Fruit fly (Drosophila melanogaster): ENCODE results near the gene CG14551.

Gene CG14551

dm6 chr3R:26059195-26059594 lies 3.6 kb downstream of the CG14551 start, which contains the start of the genes RpL34a and Trmt61 (continued):
- peak; percentile 86 for TF ChIP-seq CG2202 (tag; optimal IDR thresholded peaks at IDR 0.05)
- TF ChIP-seq klu (GFP tag; IDR thresholded peaks at IDR 0.05), result peak; percentile 41; the same call in 1 of the 2 replicates
- peak; percentile 83 for TF ChIP-seq CG32532 (GFP tag; IDR thresholded peaks at IDR 0.05)
- peak; percentile 92 for TF ChIP-seq nmo (GFP tag; optimal IDR thresholded peaks at IDR 0.05)
- TF ChIP-seq ssp (GFP tag; IDR thresholded peaks at IDR 0.05), result peak; percentile 60
- peak; percentile 79 for TF ChIP-seq trh (GFP tag; optimal IDR thresholded peaks at IDR 0.05)
- TF ChIP-seq CG17359 (tag; optimal IDR thresholded peaks at IDR 0.05), result peak; percentile 84
- 0 out of 3 replicates have a peak, but pooled peaks have one; percentile 31 for TF ChIP-seq CG11093 (GFP tag; IDR thresholded peaks at IDR 0.05)
- peak; percentile 92 for TF ChIP-seq CG10147 (GFP tag; optimal IDR thresholded peaks at IDR 0.05)
- TF ChIP-seq CG32767 (GFP tag; IDR thresholded peaks at IDR 0.05), result peak; percentile 79
- TF ChIP-seq H15 (GFP tag; IDR thresholded peaks at IDR 0.05), result peak; percentile 54; the same call in 1 of the 3 replicates
- TF ChIP-seq row (GFP tag; IDR thresholded peaks at IDR 0.05), result peak; percentile 79
- no peak for TF ChIP-seq Gsc (GFP tag; IDR thresholded peaks at IDR 0.05)
- peak; percentile 72 for TF ChIP-seq chn (GFP tag; optimal IDR thresholded peaks at IDR 0.05)
- peak; percentile 85 for TF ChIP-seq CG15269 (tag; optimal IDR thresholded peaks at IDR 0.05)
- peak; percentile 64 for TF ChIP-seq CG12236 (GFP tag; optimal IDR thresholded peaks at IDR 0.05)
- TF ChIP-seq CG16779 (GFP tag; IDR thresholded peaks at IDR 0.05), result no peak
- TF ChIP-seq Oaz (GFP tag; IDR thresholded peaks at IDR 0.05), result peak; percentile 70; the same call in 1 of the 2 replicates
- peak; percentile 25; the same call in 1 of the 2 replicates for TF ChIP-seq Xrp1 (GFP tag; IDR thresholded peaks at IDR 0.05)
- peak; percentile 81 for TF ChIP-seq Dp (GFP tag; optimal IDR thresholded peaks at IDR 0.05)
- TF ChIP-seq ci (GFP tag; IDR thresholded peaks at IDR 0.05), result peak; percentile 82
- peak; percentile 24 for TF ChIP-seq CG15479 (GFP tag; optimal IDR thresholded peaks at IDR 0.05)
- peak; percentile 89 for TF ChIP-seq E2f2 (GFP tag; IDR thresholded peaks at IDR 0.05)
- peak; percentile 96 for TF ChIP-seq CG7271 (tag; optimal IDR thresholded peaks at IDR 0.05)
- peak in 1 of 2 experiments; percentile 77 for TF ChIP-seq bsh (GFP tag; optimal IDR thresholded peaks at IDR 0.05)
- TF ChIP-seq hth (optimal IDR thresholded peaks at IDR 0.05), result no peak
- TF ChIP-seq CG6813 (GFP tag; optimal IDR thresholded peaks at IDR 0.05), result peak; percentile 91
- no peak for TF ChIP-seq cg (GFP tag; optimal IDR thresholded peaks at IDR 0.05)
- TF ChIP-seq HmgD (GFP tag; optimal IDR thresholded peaks at IDR 0.05), result peak; percentile 48
- peak; percentile 84 for TF ChIP-seq stwl (tag; optimal IDR thresholded peaks at IDR 0.05)
- TF ChIP-seq CG16815 (GFP tag; optimal IDR thresholded peaks at IDR 0.05), result peak; percentile 28
- TF ChIP-seq dysf (GFP tag; IDR thresholded peaks at IDR 0.05), result peak; percentile 91
- TF ChIP-seq CG1792 (GFP tag; optimal IDR thresholded peaks at IDR 0.05), result peak; percentile 51
- peak; percentile 65 for TF ChIP-seq MBD-R2 (GFP tag; IDR thresholded peaks at IDR 0.05)
- TF ChIP-seq Nf-YA (GFP tag; IDR thresholded peaks at IDR 0.05), result peak; percentile 72; the same call in 1 of the 2 replicates
- peak; percentile 64; the same call in 2 of the 3 replicates for TF ChIP-seq Opbp (GFP tag; IDR thresholded peaks at IDR 0.05; ENCODE audit: partially characterized antibody)
- TF ChIP-seq CG12769 (tag; optimal IDR thresholded peaks at IDR 0.05), result no peak
- peak; percentile 86 for TF ChIP-seq grau (tag; optimal IDR thresholded peaks at IDR 0.05)
- TF ChIP-seq CG13296 (GFP tag; optimal IDR thresholded peaks at IDR 0.05), result peak; percentile 95
- peak; percentile 82 for TF ChIP-seq schlank (tag; optimal IDR thresholded peaks at IDR 0.05)
- no peak; the same call in 2 of the 3 replicates for TF ChIP-seq mld (GFP tag; IDR thresholded peaks at IDR 0.05; ENCODE audit: partially characterized antibody)
- TF ChIP-seq Poxn (GFP tag; IDR thresholded peaks at IDR 0.05), result no peak
- peak; percentile 63; the same call in 2 of the 3 replicates for TF ChIP-seq CG14050 (GFP tag; IDR thresholded peaks at IDR 0.05)
- TF ChIP-seq Usf (GFP tag; optimal IDR thresholded peaks at IDR 0.05), result peak; percentile 24
- TF ChIP-seq Hey (tag; optimal IDR thresholded peaks at IDR 0.05), result peak; percentile 86
- peak; percentile 52 for TF ChIP-seq CG14441 (GFP tag; IDR thresholded peaks at IDR 0.05)
- TF ChIP-seq CG9609 (GFP tag; optimal IDR thresholded peaks at IDR 0.05), result peak; percentile 69
- TF ChIP-seq CG2199 (GFP tag; IDR thresholded peaks at IDR 0.05), result no peak
- peak; percentile 82 for TF ChIP-seq CG12071 (GFP tag; optimal IDR thresholded peaks at IDR 0.05)
- peak; percentile 89 for TF ChIP-seq BtbVII (GFP tag; optimal IDR thresholded peaks at IDR 0.05)
- TF ChIP-seq CG8359 (GFP tag; optimal IDR thresholded peaks at IDR 0.05; ENCODE audit: borderline replicate concordance), result peak; percentile 75

Data from whole organism, embryonic.